Worm (Caenorhabditis elegans) whole organism, L3 larva: Measurements from ENCODE around the gene srt-65.

Experiments
- R02D3.7 ChIP-seq: fragments of 150-350 bp; optimal IDR thresholded peaks from 2 replicates; lab custom pipeline; 2014; ENCODE audit warnings: missing biosample characterization, missing genetic modification characterization
- ama-1 ChIP-seq: fragments of 150-350 bp; optimal IDR thresholded peaks from 2 replicates; lab custom pipeline; 2018
- elt-1 ChIP-seq: fragments of 150-350 bp; optimal IDR thresholded peaks from 2 replicates; lab custom pipeline; 2014; ENCODE audit warnings: missing biosample characterization, missing genetic modification characterization
- nhr-12 ChIP-seq: fragments of 150-350 bp; optimal IDR thresholded peaks from 2 replicates; lab custom pipeline; 2014; ENCODE audit warnings: missing biosample characterization, missing genetic modification characterization
- nhr-28 ChIP-seq: fragments of 150-350 bp; optimal IDR thresholded peaks from 2 replicates; lab custom pipeline; 2014; ENCODE audit warnings: missing biosample characterization, missing genetic modification characterization
- snpc-4 ChIP-seq: fragments of 150-350 bp; optimal IDR thresholded peaks from 2 replicates; lab custom pipeline; 2014; ENCODE audit warnings: missing biosample characterization, missing genetic modification characterization

ce11 chrV:5178051-5178450 is 5.3 kb upstream of the srt-65 start:
- no peak for TF ChIP-seq snpc-4
- TF ChIP-seq nhr-12 = no peak
- no peak for TF ChIP-seq ama-1 (lab: Kevin White, UChicago)
- no peak for TF ChIP-seq elt-1 (tag; lab: Kevin White, UChicago)
- no peak for TF ChIP-seq nhr-28 (tag; lab: Kevin White, UChicago)
- no peak for TF ChIP-seq R02D3.7 (tag; lab: Kevin White, UChicago)
